Fruit fly (Drosophila melanogaster) whole organism, embryonic: ENCODE data around the gene CG33181.
A peak's percentile ranks its signal among the peaks of the same experiment; 100 is the strongest.

Experiments
- BEAF-32 ChIP-seq: fragments of 200-800 bp; sonication (Bioruptor generic); optimal IDR thresholded peaks from 3 replicates; lab custom pipeline; 2017; ENCODE audit warnings: missing biosample characterization, missing genetic modification characterization, mild to moderate bottlenecking, moderate library complexity, missing genetic modification reagents
- CG1024 ChIP-seq: fragments of 200-800 bp; sonication (Bioruptor generic); IDR thresholded peaks from 2 replicates; pipeline ENCODE4 v1.3.6; 2022; ENCODE audit warnings: missing biosample characterization, missing genetic modification characterization
- CG11093 ChIP-seq: fragments of 200-800 bp; sonication (Bioruptor generic); IDR thresholded peaks from 3 replicates; pipeline ENCODE4 v1.3.6; 2022; ENCODE audit warnings: missing biosample characterization, missing genetic modification characterization
- CG11398 ChIP-seq: fragments of 200-800 bp; sonication (Bioruptor generic); optimal IDR thresholded peaks from 2 replicates; lab custom pipeline; 2016; ENCODE audit warnings: missing biosample characterization, missing genetic modification characterization
- CG11560 ChIP-seq: fragments of 200-800 bp; sonication (Bioruptor generic); IDR thresholded peaks from 3 replicates; pipeline ENCODE4 v1.3.6; 2022; ENCODE audit warnings: missing biosample characterization, missing genetic modification characterization
- CG14014 ChIP-seq: fragments of 200-800 bp; sonication (Bioruptor generic); IDR thresholded peaks from 2 replicates; pipeline ENCODE4 v1.3.6; 2022; ENCODE audit warnings: missing biosample characterization, missing genetic modification characterization
- CG14860 ChIP-seq: fragments of 200-800 bp; sonication (Bioruptor generic); IDR thresholded peaks from 3 replicates; pipeline ENCODE4 v1.3.6; 2022; ENCODE audit warnings: missing biosample characterization, missing genetic modification characterization; ENCODE audit not compliant: partially characterized antibody
- CG15514 ChIP-seq: fragments of 200-800 bp; sonication (Bioruptor generic); optimal IDR thresholded peaks from 3 replicates; lab custom pipeline; 2017; ENCODE audit warnings: missing biosample characterization, missing genetic modification characterization, mild to moderate bottlenecking, moderate library complexity, missing genetic modification reagents
- CG16779 ChIP-seq: fragments of 200-800 bp; sonication (Bioruptor generic); IDR thresholded peaks from 2 replicates; pipeline ENCODE4 v1.3.6; 2022; ENCODE audit warnings: missing biosample characterization, missing genetic modification characterization
- CG16813 ChIP-seq: fragments of 200-800 bp; sonication (Bioruptor generic); IDR thresholded peaks from 3 replicates; pipeline ENCODE4 v1.3.6; 2022; ENCODE audit warnings: missing biosample characterization, missing genetic modification characterization; ENCODE audit not compliant: partially characterized antibody
- CG18476 ChIP-seq: fragments of 200-800 bp; sonication (Bioruptor generic); optimal IDR thresholded peaks from 2 replicates; lab custom pipeline; 2016; ENCODE audit warnings: missing biosample characterization, mild to moderate bottlenecking, missing genetic modification characterization
- CG31441 ChIP-seq: fragments of 200-800 bp; sonication (Bioruptor generic); IDR thresholded peaks from 2 replicates; pipeline ENCODE4 v1.3.6; 2022; ENCODE audit warnings: missing biosample characterization, missing genetic modification characterization
- CG32772 ChIP-seq: fragments of 200-800 bp; sonication (Bioruptor generic); IDR thresholded peaks from 2 replicates; pipeline ENCODE4 v1.3.6; 2022; ENCODE audit warnings: missing biosample characterization, missing genetic modification characterization
- CG33557 ChIP-seq: fragments of 200-800 bp; sonication (Bioruptor generic); optimal IDR thresholded peaks from 2 replicates; lab custom pipeline; 2019; ENCODE audit warnings: missing biosample characterization, mild to moderate bottlenecking, missing genetic modification characterization, moderate library complexity
- CG34224 ChIP-seq: fragments of 200-800 bp; sonication (Bioruptor generic); IDR thresholded peaks from 3 replicates; pipeline ENCODE4 v1.3.6; 2022; ENCODE audit warnings: missing biosample characterization, missing genetic modification characterization; ENCODE audit not compliant: partially characterized antibody
- CG3838 ChIP-seq: fragments of 200-800 bp; sonication (Bioruptor generic); optimal IDR thresholded peaks from 3 replicates; lab custom pipeline; 2016; ENCODE audit warnings: missing biosample characterization, missing genetic modification characterization
- CG42726 ChIP-seq: fragments of 200-800 bp; sonication (Bioruptor generic); IDR thresholded peaks from 2 replicates; pipeline ENCODE4 v1.3.6; 2022; ENCODE audit warnings: missing biosample characterization, missing genetic modification characterization; ENCODE audit not compliant: partially characterized antibody
- CG4617 ChIP-seq: fragments of 200-800 bp; sonication (Bioruptor generic); optimal IDR thresholded peaks from 3 replicates; lab custom pipeline; 2016; ENCODE audit warnings: missing biosample characterization, missing genetic modification characterization, borderline replicate concordance
- CG4707 ChIP-seq: fragments of 200-800 bp; sonication (Bioruptor generic); optimal IDR thresholded peaks from 2 replicates; lab custom pipeline; 2018; ENCODE audit warnings: missing biosample characterization, mild to moderate bottlenecking, missing genetic modification characterization, moderate library complexity
- CG8388 ChIP-seq: fragments of 200-800 bp; sonication (Bioruptor generic); optimal IDR thresholded peaks from 2 replicates; lab custom pipeline; 2019; ENCODE audit warnings: missing biosample characterization, mild to moderate bottlenecking, missing genetic modification characterization, moderate library complexity
- CG9215 ChIP-seq: fragments of 200-800 bp; sonication (Bioruptor generic); IDR thresholded peaks from 2 replicates; pipeline ENCODE4 v1.3.6; 2022; ENCODE audit warnings: missing biosample characterization, missing genetic modification characterization
- Dek ChIP-seq: fragments of 200-800 bp; sonication (Bioruptor generic); optimal IDR thresholded peaks from 3 replicates; lab custom pipeline; 2019; ENCODE audit warnings: missing biosample characterization, mild to moderate bottlenecking, missing genetic modification characterization, moderate library complexity
- Elba2 ChIP-seq: fragments of 200-800 bp; sonication (Bioruptor generic); optimal IDR thresholded peaks from 3 replicates; lab custom pipeline; 2016; ENCODE audit warnings: missing biosample characterization, missing genetic modification characterization
- H15 ChIP-seq: fragments of 200-800 bp; sonication (Bioruptor generic); IDR thresholded peaks from 3 replicates; pipeline ENCODE4 v1.3.6; 2022; ENCODE audit warnings: missing biosample characterization, missing genetic modification characterization
- HLH54F ChIP-seq: fragments of 200-800 bp; sonication (Bioruptor generic); optimal IDR thresholded peaks from 3 replicates; lab custom pipeline; 2016; ENCODE audit warnings: missing biosample characterization, missing genetic modification characterization
- Hey ChIP-seq: fragments of 200-800 bp; sonication (Bioruptor generic); optimal IDR thresholded peaks from 3 replicates; lab custom pipeline; 2018; ENCODE audit warnings: missing biosample characterization, mild to moderate bottlenecking, missing genetic modification characterization
- Lhr ChIP-seq: fragments of 200-800 bp; sonication (Bioruptor generic); optimal IDR thresholded peaks from 3 replicates; lab custom pipeline; 2017; ENCODE audit warnings: mild to moderate bottlenecking, missing biosample characterization, missing genetic modification reagents, missing genetic modification characterization
- Lim3 ChIP-seq: fragments of 200-800 bp; sonication (Bioruptor generic); IDR thresholded peaks from 2 replicates; pipeline ENCODE4 v1.3.6; 2022; ENCODE audit warnings: missing biosample characterization, missing genetic modification characterization
- Max ChIP-seq: fragments of 200-800 bp; sonication (Bioruptor generic); optimal IDR thresholded peaks from 2 replicates; lab custom pipeline; 2016; ENCODE audit warnings: missing biosample characterization, mild to moderate bottlenecking, missing genetic modification characterization
- Med ChIP-seq: fragments of 200-800 bp; sonication (Bioruptor generic); peaks from one replicate; lab custom pipeline; 2016; ENCODE audit warnings: missing biosample characterization, missing genetic modification characterization, mild to moderate bottlenecking, inconsistent platforms, moderate library complexity
- NC2β ChIP-seq: fragments of 200-800 bp; sonication (Bioruptor generic); optimal IDR thresholded peaks from 2 replicates; lab custom pipeline; 2016; ENCODE audit warnings: missing biosample characterization, missing genetic modification characterization
- Sry-δ ChIP-seq: fragments of 200-800 bp; sonication (Bioruptor generic); optimal IDR thresholded peaks from 2 replicates; lab custom pipeline; 2016; ENCODE audit warnings: missing biosample characterization, missing genetic modification characterization
- Stat92E ChIP-seq, 3 experiments: fragments of >200 bp in 2 of 3; fragments of 200-800 bp in 1 of 3; sonication (Bioruptor generic) in 1 of 3; optimal IDR thresholded peaks; 2 replicates each; lab custom pipeline; 2017 to 2019; ENCODE audit warnings: missing biosample characterization in 3 of 3, missing genetic modification characterization in 3 of 3, mild to moderate bottlenecking in 1 of 3, moderate library complexity in 1 of 3
- ac ChIP-seq: fragments of 200-800 bp; sonication (Bioruptor generic); optimal IDR thresholded peaks from 3 replicates; lab custom pipeline; 2017; ENCODE audit warnings: missing biosample characterization, mild to moderate bottlenecking, missing genetic modification characterization
- aop ChIP-seq: fragments of 200-800 bp; sonication (Bioruptor generic); IDR thresholded peaks from 2 replicates; pipeline ENCODE4 v1.3.6; 2022; ENCODE audit warnings: missing biosample characterization, missing genetic modification characterization
- ap ChIP-seq: fragments of 200-800 bp; sonication (Bioruptor generic); IDR thresholded peaks from 2 replicates; pipeline ENCODE4 v1.3.6; 2022; ENCODE audit warnings: missing biosample characterization, missing genetic modification characterization
- bcd ChIP-seq: fragments of 200-800 bp; sonication (Bioruptor generic); optimal IDR thresholded peaks from 2 replicates; lab custom pipeline; 2017; ENCODE audit warnings: missing biosample characterization, mild to moderate bottlenecking, missing genetic modification characterization
- bowl ChIP-seq: fragments of 200-800 bp; sonication (Bioruptor generic); IDR thresholded peaks from 2 replicates; pipeline ENCODE4 v1.3.6; 2022; ENCODE audit warnings: missing biosample characterization, missing genetic modification characterization
- cad ChIP-seq: fragments of >200 bp; optimal IDR thresholded peaks from 2 replicates; lab custom pipeline; 2017; ENCODE audit warnings: missing biosample characterization, missing genetic modification characterization
- cas ChIP-seq: fragments of 200-800 bp; sonication (Bioruptor generic); IDR thresholded peaks from 2 replicates; pipeline ENCODE4 v1.3.6; 2022; ENCODE audit warnings: missing biosample characterization, missing genetic modification characterization
- gem ChIP-seq: fragments of 200-800 bp; sonication (Bioruptor generic); optimal IDR thresholded peaks from 2 replicates; lab custom pipeline; 2019; ENCODE audit warnings: missing biosample characterization, mild to moderate bottlenecking, missing genetic modification characterization, moderate library complexity
- grau ChIP-seq: fragments of 200-800 bp; optimal IDR thresholded peaks from 3 replicates; lab custom pipeline; 2019; ENCODE audit warnings: missing biosample characterization, mild to moderate bottlenecking, missing genetic modification characterization, moderate library complexity
- gsb-n ChIP-seq: fragments of 200-800 bp; sonication (Bioruptor generic); optimal IDR thresholded peaks from 3 replicates; lab custom pipeline; 2018; ENCODE audit warnings: missing biosample characterization, mild to moderate bottlenecking, missing genetic modification characterization
- kay ChIP-seq: fragments of 200-800 bp; sonication (Bioruptor generic); optimal IDR thresholded peaks from 2 replicates; lab custom pipeline; 2016; ENCODE audit warnings: missing biosample characterization, missing genetic modification characterization
- maf-S ChIP-seq: fragments of 200-800 bp; sonication (Bioruptor generic); optimal IDR thresholded peaks from 2 replicates; lab custom pipeline; 2016; ENCODE audit warnings: missing biosample characterization, missing genetic modification characterization
- pan ChIP-seq, 4 experiments: fragments of >200 bp in 3 of 4; fragments of 200-800 bp in 1 of 4; sonication (Bioruptor generic) in 1 of 4; optimal IDR thresholded peaks in 3 of 4; IDR thresholded peaks in 1 of 4; 2 replicates each; pipeline versions ENCODE4 v1.3.6 to Lab custom; 2017 to 2022; ENCODE audit warnings: missing biosample characterization in 2 of 4, missing genetic modification characterization in 2 of 4, mixed read lengths in 1 of 4
- tio ChIP-seq: fragments of 200-800 bp; sonication (Bioruptor generic); optimal IDR thresholded peaks from 2 replicates; lab custom pipeline; 2017; ENCODE audit warnings: missing biosample characterization, missing genetic modification characterization, inconsistent platforms
- trem ChIP-seq: fragments of 200-800 bp; optimal IDR thresholded peaks from 3 replicates; lab custom pipeline; 2019; ENCODE audit warnings: missing biosample characterization, mild to moderate bottlenecking, missing genetic modification characterization, moderate library complexity
- usp ChIP-seq: fragments of >200 bp; optimal IDR thresholded peaks from 2 replicates; lab custom pipeline; 2017; ENCODE audit warnings: missing biosample characterization, missing genetic modification characterization
- vnd ChIP-seq: fragments of 200-800 bp; sonication (Bioruptor generic); IDR thresholded peaks from 3 replicates; pipeline ENCODE4 v1.3.6; 2022; ENCODE audit warnings: missing biosample characterization, missing genetic modification characterization; ENCODE audit not compliant: partially characterized antibody

The CG33181 gene

dm6 chrX:8538182-8538581, 49.0 kb downstream of the CG33181 start (continued):
- TF ChIP-seq CG31441 (GFP tag; lab: Robert Waterston, UW) = peak; percentile 75
- TF ChIP-seq gsb-n (tag; lab: Kevin White, UChicago) = peak; percentile 24
- no peak for TF ChIP-seq maf-S (GFP tag; lab: Kevin White, UChicago)
- peak; percentile 68 for TF ChIP-seq CG8388 (GFP tag; lab: Kevin White, UChicago)
- no peak for TF ChIP-seq BEAF-32 (GFP tag; lab: Kevin White, UChicago)
- TF ChIP-seq CG14014 (GFP tag; lab: Robert Waterston, UW) = peak; percentile 42; the same call in 1 of the 2 replicates
- TF ChIP-seq CG9215 = no peak
- TF ChIP-seq CG3838 (GFP tag; lab: Kevin White, UChicago) = no peak
- peak; percentile 37 for TF ChIP-seq Dek (tag; lab: Kevin White, UChicago)
- no peak for TF ChIP-seq usp (GFP tag; lab: Kevin White, UChicago)
- peak; percentile 39 for TF ChIP-seq trem
- TF ChIP-seq CG11093 (GFP tag; lab: Robert Waterston, UW) = peak; percentile 47; the same call in 1 of the 3 replicates
- no peak for TF ChIP-seq Sry-δ (GFP tag; lab: Kevin White, UChicago)
- peak; percentile 30 for TF ChIP-seq CG18476 (GFP tag; lab: Kevin White, UChicago)
- TF ChIP-seq CG34224 = no peak
- TF ChIP-seq CG11560 (tag; lab: Robert Waterston, UW) = no peak
- peak; percentile 72 for TF ChIP-seq H15 (GFP tag; lab: Robert Waterston, UW)
- peak; percentile 38 for TF ChIP-seq CG15514 (GFP tag; lab: Kevin White, UChicago)
- no peak for TF ChIP-seq CG16779 (GFP tag; lab: Robert Waterston, UW)
- no peak for TF ChIP-seq Elba2
- peak; percentile 21; the same call in 1 of the 2 replicates for TF ChIP-seq ap
- peak; percentile 56; the same call in 1 of the 2 replicates for TF ChIP-seq CG1024
- no peak for TF ChIP-seq vnd (GFP tag; lab: Robert Waterston, UW)
- peak; percentile 43 for TF ChIP-seq NC2β
- TF ChIP-seq Stat92E (GFP tag; optimal IDR thresholded peaks at IDR 0.05; lab: Kevin White, UChicago) = no peak
- TF ChIP-seq bowl = no peak
- TF ChIP-seq CG4617 (GFP tag; lab: Kevin White, UChicago) = no peak
- peak; percentile 9 for TF ChIP-seq kay (GFP tag; lab: Kevin White, UChicago)
- TF ChIP-seq aop (GFP tag; lab: Robert Waterston, UW) = no peak
- TF ChIP-seq Lhr (GFP tag; lab: Kevin White, UChicago) = no peak
- TF ChIP-seq CG4707 (GFP tag; lab: Kevin White, UChicago) = peak; percentile 66
- no peak for TF ChIP-seq CG42726 (GFP tag; lab: Robert Waterston, UW)
- peak; percentile 56 for TF ChIP-seq CG32772 (GFP tag; lab: Robert Waterston, UW)
- TF ChIP-seq Max (GFP tag; lab: Kevin White, UChicago) = no peak
- peak; percentile 8 for TF ChIP-seq tio (GFP tag; lab: Kevin White, UChicago)
- no peak for TF ChIP-seq CG14860 (GFP tag; lab: Robert Waterston, UW)
- no peak for TF ChIP-seq Lim3
- TF ChIP-seq CG11398 (GFP tag; lab: Kevin White, UChicago) = peak; percentile 20
- TF ChIP-seq HLH54F (GFP tag; lab: Kevin White, UChicago) = peak; percentile 12
- no peak for TF ChIP-seq CG16813 (GFP tag; lab: Robert Waterston, UW)
- TF ChIP-seq pan (optimal IDR thresholded peaks at IDR 0.05; lab: Kevin White, UChicago) = no peak
- peak in 1 of 2 experiments; percentile 73 for TF ChIP-seq pan (GFP tag; optimal IDR thresholded peaks at IDR 0.05 in 1 of 2, IDR thresholded peaks at IDR 0.05 in 1 of 2)
- peak; percentile 67 for TF ChIP-seq grau (tag; lab: Kevin White, UChicago)
- TF ChIP-seq CG33557 = peak; percentile 2
- TF ChIP-seq Med = peak; percentile 87
- TF ChIP-seq cad (GFP tag; lab: Kevin White, UChicago) = no peak
- TF ChIP-seq cas (GFP tag; lab: Robert Waterston, UW) = no peak
- TF ChIP-seq bcd (GFP tag; lab: Kevin White, UChicago) = peak; percentile 38
- peak; percentile 79 for TF ChIP-seq gem
- no peak for TF ChIP-seq ac (GFP tag; lab: Kevin White, UChicago)
- TF ChIP-seq Hey (tag; lab: Kevin White, UChicago) = no peak
